Fruit fly (Drosophila melanogaster) whole organism, wandering third instar larva: ENCODE measurements around the gene CG31457.

Experiments
- CG32264 ChIP-seq: fragments of 200-800 bp; sonication (Bioruptor generic); optimal IDR thresholded peaks from 2 replicates; lab custom pipeline; 2016; ENCODE audit warnings: missing biosample characterization, missing genetic modification characterization
- CG9705 ChIP-seq: fragments of 200-800 bp; sonication (Bioruptor generic); optimal IDR thresholded peaks from 2 replicates; lab custom pipeline; 2018; ENCODE audit warnings: missing biosample characterization, mild to moderate bottlenecking, missing genetic modification characterization
- CrebA ChIP-seq: fragments of 200-800 bp; sonication (Bioruptor generic); optimal IDR thresholded peaks from 2 replicates; lab custom pipeline; 2016; ENCODE audit warnings: missing biosample characterization, mild to moderate bottlenecking, missing genetic modification characterization, borderline replicate concordance
- Dfd ChIP-seq: fragments of >200 bp; optimal IDR thresholded peaks from 2 replicates; lab custom pipeline; 2017; ENCODE audit warnings: missing biosample characterization, missing genetic modification characterization
- Dif ChIP-seq: fragments of 200-275, 200-300 bp; sonication (Bioruptor generic); optimal IDR thresholded peaks from 2 replicates; lab custom pipeline; 2018; ENCODE audit warnings: missing biosample characterization, missing genetic modification characterization; ENCODE audit not compliant: partially characterized antibody
- GATAd ChIP-seq: sonication (Bioruptor generic); optimal IDR thresholded peaks from 2 replicates; lab custom pipeline; 2016; ENCODE audit warnings: missing biosample characterization, missing genetic modification characterization
- HLH106 ChIP-seq: fragments of 200-800 bp; optimal IDR thresholded peaks from 3 replicates; lab custom pipeline; 2019; ENCODE audit warnings: missing biosample characterization, mild to moderate bottlenecking, missing genetic modification characterization, moderate library complexity
- Hnf4 ChIP-seq: fragments of 200-800 bp; sonication (Bioruptor generic); optimal IDR thresholded peaks from 2 replicates; lab custom pipeline; 2016; ENCODE audit warnings: missing biosample characterization, mild to moderate bottlenecking, missing genetic modification characterization
- Hr78 ChIP-seq: fragments of >200 bp; optimal IDR thresholded peaks from 2 replicates; lab custom pipeline; 2017; ENCODE audit warnings: missing biosample characterization, missing genetic modification characterization
- Hr83 ChIP-seq: fragments of 200-300 bp; sonication (Bioruptor generic); optimal IDR thresholded peaks from 2 replicates; lab custom pipeline; 2016; ENCODE audit warnings: missing biosample characterization, mild to moderate bottlenecking, missing genetic modification characterization, moderate library complexity; ENCODE audit not compliant: poor library complexity, severe bottlenecking
- Jra ChIP-seq: sonication (Bioruptor generic); optimal IDR thresholded peaks from 2 replicates; lab custom pipeline; 2016; ENCODE audit warnings: missing biosample characterization, missing genetic modification characterization
- Mio ChIP-seq: sonication (Bioruptor generic); optimal IDR thresholded peaks from 2 replicates; lab custom pipeline; 2016; ENCODE audit warnings: missing biosample characterization, missing genetic modification characterization
- Myc ChIP-seq: fragments of >200 bp; optimal IDR thresholded peaks from 2 replicates; lab custom pipeline; 2017
- N ChIP-seq: fragments of >200 bp; optimal IDR thresholded peaks from 2 replicates; lab custom pipeline; 2018; ENCODE audit warnings: missing biosample characterization, missing external identifiers, missing genetic modification characterization
- OdsH ChIP-seq: fragments of 200-800 bp; sonication (Bioruptor generic); optimal IDR thresholded peaks from 2 replicates; lab custom pipeline; 2016; ENCODE audit warnings: missing biosample characterization, mild to moderate bottlenecking, missing genetic modification characterization
- Rel ChIP-seq, 2 experiments: fragments of 200-800 bp; sonication (Bioruptor generic) in 1 of 2; optimal IDR thresholded peaks; 2 replicates in 1 of 2; 3 replicates in 1 of 2; lab custom pipeline; 2016 to 2019; ENCODE audit warnings: mild to moderate bottlenecking in 2 of 2, missing biosample characterization in 2 of 2, missing genetic modification characterization in 2 of 2, moderate library complexity in 1 of 2
- Sp1 ChIP-seq: fragments of 200-800 bp; sonication (Bioruptor generic); optimal IDR thresholded peaks from 3 replicates; lab custom pipeline; 2019; ENCODE audit warnings: missing biosample characterization, mild to moderate bottlenecking, missing genetic modification characterization, moderate library complexity
- Vsx2 ChIP-seq: fragments of 200-300, 225-300 bp; sonication (Bioruptor generic); optimal IDR thresholded peaks from 2 replicates; lab custom pipeline; 2018; ENCODE audit warnings: missing biosample characterization, missing genetic modification characterization; ENCODE audit not compliant: partially characterized antibody
- br ChIP-seq: fragments of 200-800 bp; sonication (Bioruptor generic); optimal IDR thresholded peaks from 2 replicates; lab custom pipeline; 2016; ENCODE audit warnings: missing biosample characterization, missing genetic modification characterization
- brk ChIP-seq: fragments of 200-800 bp; sonication (Bioruptor generic); optimal IDR thresholded peaks from 2 replicates; lab custom pipeline; 2016; ENCODE audit warnings: missing biosample characterization, mild to moderate bottlenecking, missing genetic modification characterization
- dl ChIP-seq, 2 experiments: fragments of 175-275, 200-275 bp in 1 of 2; fragments of 200-275 bp in 1 of 2; sonication (Bioruptor generic); optimal IDR thresholded peaks; lab custom pipeline; 2018; ENCODE audit warnings: mild to moderate bottlenecking in 2 of 2, missing biosample characterization in 2 of 2, missing genetic modification characterization in 2 of 2, moderate library complexity in 2 of 2; ENCODE audit not compliant: partially characterized antibody in 2 of 2, insufficient read depth in 1 of 2
- dsf ChIP-seq: sonication (Bioruptor generic); optimal IDR thresholded peaks from 2 replicates; lab custom pipeline; 2016; ENCODE audit warnings: missing biosample characterization, missing genetic modification characterization, borderline replicate concordance
- ey ChIP-seq: fragments of 200-800 bp; sonication (Bioruptor generic); optimal IDR thresholded peaks from 2 replicates; lab custom pipeline; 2016; ENCODE audit warnings: missing biosample characterization, missing genetic modification characterization
- foxo ChIP-seq, 2 experiments: fragments of 200-800 bp; sonication (Bioruptor generic); optimal IDR thresholded peaks; 2 replicates in 1 of 2; 3 replicates in 1 of 2; lab custom pipeline; 2016 to 2017; ENCODE audit warnings: missing biosample characterization in 2 of 2, missing genetic modification characterization in 2 of 2
- fru ChIP-seq: fragments of 200-800 bp; sonication (Bioruptor generic); optimal IDR thresholded peaks from 3 replicates; lab custom pipeline; 2016; ENCODE audit warnings: missing biosample characterization, mild to moderate bottlenecking, missing genetic modification characterization
- h ChIP-seq: fragments of 200-800 bp; sonication (Bioruptor generic); optimal IDR thresholded peaks from 3 replicates; lab custom pipeline; 2016; ENCODE audit warnings: missing biosample characterization, mild to moderate bottlenecking, missing genetic modification characterization
- jim ChIP-seq: fragments of 175-275, 200-325 bp; sonication (Bioruptor generic); optimal IDR thresholded peaks from 2 replicates; lab custom pipeline; 2016; ENCODE audit warnings: missing biosample characterization, mild to moderate bottlenecking, missing genetic modification characterization
- psq ChIP-seq: fragments of 200-800 bp; sonication (Bioruptor generic); optimal IDR thresholded peaks from 3 replicates; lab custom pipeline; 2017; ENCODE audit warnings: missing biosample characterization, mild to moderate bottlenecking, missing genetic modification characterization, moderate library complexity
- rgr ChIP-seq: fragments of 200-800 bp; sonication (Bioruptor generic); optimal IDR thresholded peaks from 3 replicates; lab custom pipeline; 2016; ENCODE audit warnings: missing biosample characterization, mild to moderate bottlenecking, missing genetic modification characterization
- sage ChIP-seq: fragments of 200-800 bp; sonication (Bioruptor generic); optimal IDR thresholded peaks from 2 replicates; lab custom pipeline; 2016; ENCODE audit warnings: missing biosample characterization, mild to moderate bottlenecking, missing genetic modification characterization
- sv ChIP-seq: fragments of 200-800 bp; sonication (Bioruptor generic); optimal IDR thresholded peaks from 3 replicates; lab custom pipeline; 2016; ENCODE audit warnings: missing biosample characterization, missing genetic modification characterization
- tai ChIP-seq: sonication (Bioruptor generic); optimal IDR thresholded peaks from 2 replicates; lab custom pipeline; 2016; ENCODE audit warnings: missing biosample characterization, missing genetic modification characterization
- usp ChIP-seq: fragments of >200 bp; optimal IDR thresholded peaks from 2 replicates; lab custom pipeline; 2017; ENCODE audit warnings: missing biosample characterization, missing genetic modification characterization
- woc ChIP-seq: sonication (Bioruptor generic); optimal IDR thresholded peaks from 2 replicates; lab custom pipeline; 2016; ENCODE audit warnings: missing biosample characterization, mild to moderate bottlenecking, missing genetic modification characterization

Gene CG31457

dm6 chr3R:23120933-23121332 lies 6.8 kb downstream of the CG31457 start:
- TF ChIP-seq Myc (lab: Kevin White, UChicago) = no peak
- TF ChIP-seq dl (GFP tag; optimal IDR thresholded peaks at IDR 0.05; lab: Kevin White, UChicago; ENCODE audit: insufficient read depth in 1 of 2, partially characterized antibody in 2 of 2) = no peak
- TF ChIP-seq usp (GFP tag; lab: Kevin White, UChicago) = no peak
- no peak for TF ChIP-seq brk (GFP tag; lab: Kevin White, UChicago)
- no peak for TF ChIP-seq br (GFP tag; lab: Kevin White, UChicago)
- no peak for TF ChIP-seq rgr
- TF ChIP-seq Vsx2 (GFP tag; lab: Kevin White, UChicago) = no peak
- TF ChIP-seq ey = no peak
- TF ChIP-seq Mio (GFP tag; lab: Kevin White, UChicago) = no peak

dm6 chr3R:23119873-23120272 lies 7.9 kb downstream of the CG31457 start:
- TF ChIP-seq N (GFP tag; lab: Kevin White, UChicago) = no peak
- TF ChIP-seq foxo (GFP tag; optimal IDR thresholded peaks at IDR 0.05; lab: Kevin White, UChicago) = no peak
- no peak for TF ChIP-seq GATAd (GFP tag; lab: Kevin White, UChicago)
- TF ChIP-seq jim (GFP tag; lab: Kevin White, UChicago) = no peak
- TF ChIP-seq Dif (GFP tag; lab: Kevin White, UChicago) = no peak
- no peak for TF ChIP-seq Myc (lab: Kevin White, UChicago)
- no peak for TF ChIP-seq usp (GFP tag; lab: Kevin White, UChicago)
- TF ChIP-seq CrebA = no peak
- TF ChIP-seq Hnf4 (GFP tag; lab: Kevin White, UChicago) = no peak

dm6 chr3R:23117683-23118470 lies 9.9 kb downstream of the CG31457 start, which contains the start of the genes Rassf and CenB1A:
Gene Rassf, minus strand, starts transcription at chr3R:23117931.
Gene CenB1A, plus strand, starts transcription at chr3R:23118400.
- TF ChIP-seq br (GFP tag; lab: Kevin White, UChicago) (peak; percentile 26), psq (GFP tag; lab: Kevin White, UChicago) (peak; percentile 45), sage (GFP tag; lab: Kevin White, UChicago) (no peak), Dfd (GFP tag; lab: Kevin White, UChicago) (no peak), tai (no peak), Hr78 (no peak), dsf (no peak), HLH106 (tag; lab: Kevin White, UChicago) (peak; percentile 54), foxo (GFP tag; optimal IDR thresholded peaks at IDR 0.05; lab: Kevin White, UChicago) (peak in 1 of 2 experiments; percentile 65), Jra (GFP tag; lab: Kevin White, UChicago) (peak; percentile 30), rgr (peak; percentile 19), Hr83 (GFP tag; lab: Kevin White, UChicago) (peak; percentile 40), Dif (GFP tag; lab: Kevin White, UChicago) (no peak), h (peak; percentile 36), OdsH (GFP tag; lab: Kevin White, UChicago) (peak; percentile 22), woc (GFP tag; lab: Kevin White, UChicago) (peak; percentile 85), sv (GFP tag; lab: Kevin White, UChicago) (peak; percentile 35), Myc (lab: Kevin White, UChicago) (peak; percentile 99), Rel (GFP tag; optimal IDR thresholded peaks at IDR 0.05; lab: Kevin White, UChicago) (no peak), Rel (tag; optimal IDR thresholded peaks at IDR 0.05; lab: Kevin White, UChicago) (no peak), brk (GFP tag; lab: Kevin White, UChicago) (no peak), GATAd (GFP tag; lab: Kevin White, UChicago) (no peak), fru (GFP tag; lab: Kevin White, UChicago) (peak; percentile 30), CG32264 (GFP tag; lab: Kevin White, UChicago) (no peak), Mio (GFP tag; lab: Kevin White, UChicago) (no peak), CrebA (no peak), CG9705 (GFP tag; lab: Kevin White, UChicago) (peak; percentile 8), ey (peak; percentile 2), jim (GFP tag; lab: Kevin White, UChicago) (no peak), Sp1 (GFP tag; lab: Kevin White, UChicago) (peak; percentile 13)
